Fruit fly (Drosophila melanogaster) whole organism, pupa: ENCODE data around the gene Ccm3.

Experiments
- CG10348 ChIP-seq: fragments of 200-800 bp; sonication (Bioruptor generic); IDR thresholded peaks from 2 replicates; pipeline ENCODE4 v1.3.6; 2022; ENCODE audit warnings: missing biosample characterization, missing genetic modification characterization
- CG15710 ChIP-seq: fragments of 200-800 bp; sonication (Bioruptor generic); optimal IDR thresholded peaks from 2 replicates; lab custom pipeline; 2018; ENCODE audit warnings: missing biosample characterization, mild to moderate bottlenecking, missing genetic modification characterization, moderate library complexity
- CG4496 ChIP-seq: fragments of 200-800 bp; sonication (Bioruptor generic); IDR thresholded peaks from 3 replicates; pipeline ENCODE4 v1.3.6; 2022; ENCODE audit warnings: missing biosample characterization, missing genetic modification characterization
- CG8159 ChIP-seq: fragments of 200-800 bp; sonication (Bioruptor generic); optimal IDR thresholded peaks from 3 replicates; lab custom pipeline; 2018; ENCODE audit warnings: missing biosample characterization, mild to moderate bottlenecking, missing genetic modification characterization, moderate library complexity
- CG8301 ChIP-seq: fragments of 200-800 bp; sonication (Bioruptor generic); optimal IDR thresholded peaks from 2 replicates; lab custom pipeline; 2018; ENCODE audit warnings: missing biosample characterization, mild to moderate bottlenecking, missing genetic modification characterization
- Pif1A ChIP-seq: fragments of 200-800 bp; sonication (Bioruptor generic); optimal IDR thresholded peaks from 3 replicates; lab custom pipeline; 2016; ENCODE audit warnings: missing biosample characterization, missing genetic modification characterization
- Pif1B ChIP-seq: fragments of 200-800 bp; sonication (Bioruptor generic); optimal IDR thresholded peaks from 3 replicates; lab custom pipeline; 2016; ENCODE audit warnings: missing biosample characterization, missing genetic modification characterization
- fd96Ca ChIP-seq: fragments of 200-800 bp; sonication (Bioruptor generic); IDR thresholded peaks from 3 replicates; pipeline ENCODE4 v1.3.6; 2022; ENCODE audit warnings: missing biosample characterization, missing genetic modification characterization

DNA sequence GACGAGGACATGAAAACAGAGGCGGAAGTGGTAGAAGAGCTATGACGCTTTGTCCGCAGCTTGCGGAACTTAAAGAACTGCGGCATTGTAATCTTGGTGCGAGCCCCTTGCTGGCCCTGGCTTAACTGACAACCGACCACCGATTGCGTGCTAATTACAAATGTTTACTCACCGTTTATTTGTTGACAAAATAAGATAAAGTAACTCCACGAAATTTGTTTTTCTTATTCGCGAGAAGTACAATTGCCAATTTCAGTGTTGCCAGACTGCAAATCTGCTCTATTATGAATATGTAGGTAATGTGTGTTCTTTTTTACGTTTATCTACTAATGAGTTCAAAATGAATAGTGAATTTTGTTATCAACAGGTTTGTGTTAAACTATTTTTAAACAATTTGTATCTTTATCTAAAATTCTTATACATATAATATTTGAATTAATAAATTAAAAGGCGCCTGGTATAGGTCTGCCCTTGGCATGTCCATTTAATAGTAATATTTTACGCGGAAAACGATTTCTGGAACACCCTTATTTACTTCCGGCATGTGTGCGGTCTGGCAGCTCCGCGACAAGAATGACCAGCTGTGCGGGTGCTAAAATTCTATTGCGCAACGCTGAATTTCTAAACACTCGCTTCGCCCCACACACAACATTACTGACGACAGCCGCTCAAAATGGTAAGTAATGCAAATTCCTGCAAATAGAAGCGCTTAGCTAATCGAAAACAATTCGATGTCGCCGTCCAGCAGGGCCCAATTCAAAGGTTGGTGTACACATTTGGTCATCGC lies 14.9 kb upstream of the Ccm3 start, which contains the start of the genes Atg4b and Hibch:
- TF ChIP-seq CG10348 (0 out of 2 replicates have a peak, but pooled peaks have one; percentile 20), CG8301 (tag; lab: Kevin White, UChicago) (no peak), Pif1A (GFP tag; lab: Kevin White, UChicago) (no peak), CG15710 (tag; lab: Kevin White, UChicago) (peak; percentile 84), CG8159 (tag; lab: Kevin White, UChicago) (peak; percentile 89), Pif1B (GFP tag; lab: Kevin White, UChicago) (no peak), CG4496 (peak; percentile 81), fd96Ca (GFP tag; lab: Robert Waterston, UW) (peak; percentile 75; the same call in 2 of the 3 replicates)
